Worm (Caenorhabditis elegans): ENCODE measurements around the gene nhr-179.

Gene nhr-179

ce11 chrV:1610097-1610496 is 8.6 kb downstream of the nhr-179 start, which contains the start of gene nhr-177:
TSS of gene nhr-177 (plus strand) at chrV:1610263.
- TF ChIP-seq lin-11 (tag; optimal IDR thresholded peaks at IDR 0.05) (no peak), ceh-45 (GFP tag; IDR thresholded peaks at IDR 0.05) (no peak), F13H6.1 (tag; optimal IDR thresholded peaks at IDR 0.05) (no peak), ztf-16 (tag; optimal IDR thresholded peaks at IDR 0.05) (no peak), che-1 (tag; optimal IDR thresholded peaks at IDR 0.05) (no peak), ceh-24 (tag; optimal IDR thresholded peaks at IDR 0.05) (no peak), gmeb-2 (tag; optimal IDR thresholded peaks at IDR 0.05) (no peak), ets-4 (tag; optimal IDR thresholded peaks at IDR 0.05) (no peak), ceh-9 (tag; optimal IDR thresholded peaks at IDR 0.05) (no peak), hlh-13 (GFP tag; optimal IDR thresholded peaks at IDR 0.05) (no peak), dve-1 (tag; optimal IDR thresholded peaks at IDR 0.05) (no peak), ceh-48 (tag; optimal IDR thresholded peaks at IDR 0.05) (no peak), ttx-3 (tag; optimal IDR thresholded peaks at IDR 0.05) (no peak), pha-2 (tag; optimal IDR thresholded peaks at IDR 0.05) (no peak), hlh-6 (tag; optimal IDR thresholded peaks at IDR 0.05) (no peak)

ce11 chrV:1607790-1608189 is 10.9 kb downstream of the nhr-179 start, which contains the start of gene nhr-178:
TSS of gene nhr-178 (minus strand) at chrV:1607953.
- TF ChIP-seq zip-5 (tag; optimal IDR thresholded peaks at IDR 0.05), result no peak
- TF ChIP-seq rnt-1 (tag; optimal IDR thresholded peaks at IDR 0.05), result no peak
- TF ChIP-seq ceh-18 (tag; optimal IDR thresholded peaks at IDR 0.05), result no peak
- TF ChIP-seq che-1 (tag; optimal IDR thresholded peaks at IDR 0.05), result no peak
- TF ChIP-seq ceh-48 (tag; optimal IDR thresholded peaks at IDR 0.05), result no peak
- TF ChIP-seq ceh-45 (GFP tag; IDR thresholded peaks at IDR 0.05), result no peak
- no peak for TF ChIP-seq elt-2 (tag; optimal IDR thresholded peaks at IDR 0.05)
- TF ChIP-seq mec-3 (tag; optimal IDR thresholded peaks at IDR 0.05; ENCODE audit: borderline replicate concordance), result no peak
- no peak for TF ChIP-seq ets-4 (tag; optimal IDR thresholded peaks at IDR 0.05)
- no peak for TF ChIP-seq pha-2 (tag; optimal IDR thresholded peaks at IDR 0.05)
- TF ChIP-seq ref-2 (tag; optimal IDR thresholded peaks at IDR 0.05), result no peak

- TF ChIP-seq unc-42 (tag; optimal IDR thresholded peaks at IDR 0.05) (no peak), ama-1 (optimal IDR thresholded peaks at IDR 0.05) (no peak), sox-4 (tag; optimal IDR thresholded peaks at IDR 0.05) (no peak), ceh-34 (tag; optimal IDR thresholded peaks at IDR 0.05) (no peak), ceh-9 (tag; optimal IDR thresholded peaks at IDR 0.05) (no peak), eyg-1 (tag; optimal IDR thresholded peaks at IDR 0.05) (no peak)
These were observed 18.0 kb downstream of the nhr-179 start, which contains the start of gene F16B4.2 for ce11 chrV:1600561-1601088. TSS of gene F16B4.2 (plus strand) at chrV:1601038.

- TF ChIP-seq K09A11.1 (tag; optimal IDR thresholded peaks at IDR 0.05; ENCODE audit: insufficient read depth) (no peak), nhr-232 (tag; optimal IDR thresholded peaks at IDR 0.05) (no peak), hlh-6 (tag; optimal IDR thresholded peaks at IDR 0.05) (no peak), pha-2 (tag; optimal IDR thresholded peaks at IDR 0.05) (no peak), sox-4 (tag; optimal IDR thresholded peaks at IDR 0.05) (no peak), madf-2 (tag; optimal IDR thresholded peaks at IDR 0.05) (no peak), nhr-11 (tag; optimal IDR thresholded peaks at IDR 0.05) (no peak), Y22D7AL.16 (tag; optimal IDR thresholded peaks at IDR 0.05) (no peak), dve-1 (tag; optimal IDR thresholded peaks at IDR 0.05) (no peak), unc-55 (GFP tag; optimal IDR thresholded peaks at IDR 0.05) (no peak), ztf-16 (tag; optimal IDR thresholded peaks at IDR 0.05) (no peak), che-1 (tag; optimal IDR thresholded peaks at IDR 0.05) (no peak), ama-1 (optimal IDR thresholded peaks at IDR 0.05) (no peak), nfya-1 (tag; optimal IDR thresholded peaks at IDR 0.05) (no peak), unc-42 (tag; optimal IDR thresholded peaks at IDR 0.05) (no peak), gmeb-2 (tag; optimal IDR thresholded peaks at IDR 0.05) (no peak), rnt-1 (tag; optimal IDR thresholded peaks at IDR 0.05) (no peak), C08G9.2 (tag; optimal IDR thresholded peaks at IDR 0.05) (no peak), ceh-31 (tag; optimal IDR thresholded peaks at IDR 0.05) (no peak)
These were observed 24.0 kb downstream of the nhr-179 start for ce11 chrV:1594554-1595092.

Measured in whole organism, late embryonic.